Worm (Caenorhabditis elegans) whole organism, early embryonic: ENCODE measurements around the gene air-1.

ENCODE experiments used
- ama-1 ChIP-seq: fragments of 150-350 bp; optimal IDR thresholded peaks from 2 replicates; lab custom pipeline; 2014
- flt-1 ChIP-seq: fragments of 200-800 bp; sonication (Bioruptor generic); IDR thresholded peaks from 2 replicates; pipeline ENCODE4 v1.3.6; 2022; ENCODE audit warnings: missing genetic modification characterization, missing compliant biosample characterization
- hmg-4 ChIP-seq: fragments of 200-800 bp; sonication (Bioruptor generic); optimal IDR thresholded peaks from 2 replicates; lab custom pipeline; 2018; ENCODE audit warnings: mild to moderate bottlenecking, missing genetic modification characterization, missing compliant biosample characterization
- tbx-11 ChIP-seq: fragments of 200-800 bp; sonication (Bioruptor generic); IDR thresholded peaks from 2 replicates; pipeline ENCODE4 v1.3.6; 2022; ENCODE audit warnings: missing genetic modification characterization, missing compliant biosample characterization

- TF ChIP-seq flt-1 (GFP tag; lab: Robert Waterston, UW) (no peak), tbx-11 (GFP tag; lab: Robert Waterston, UW) (no peak), hmg-4 (GFP tag; lab: Kevin White, UChicago) (no peak), ama-1 (lab: Kevin White, UChicago) (no peak)
Observed at ce11 chrV:8250208-8250607, 28.9 kb downstream of the air-1 start, which contains the start of gene C16D9.6.
